Fruit fly (Drosophila melanogaster): Measurements from ENCODE around the gene lin-52.

lin-52 gene

dm6 chrX:5754837-5755828, at the start of gene lin-52, which contains the start of gene CG15771:
lin-52 (minus strand) TSS chrX:5754958.
CG15771 (plus strand) TSS chrX:5755574.
- TF ChIP-seq net (GFP tag; optimal IDR thresholded peaks at IDR 0.05) (peak; percentile 95), fd59A (GFP tag; optimal IDR thresholded peaks at IDR 0.05) (peak; percentile 94), cyc (GFP tag; optimal IDR thresholded peaks at IDR 0.05) (peak; percentile 92), CG10669 (GFP tag; optimal IDR thresholded peaks at IDR 0.05) (peak; percentile 95), spab (GFP tag; optimal IDR thresholded peaks at IDR 0.05) (peak; percentile 93), CG11902 (GFP tag; optimal IDR thresholded peaks at IDR 0.05) (peak; percentile 89), ss (GFP tag; optimal IDR thresholded peaks at IDR 0.05) (peak; percentile 96 to 97), Hr39 (GFP tag; optimal IDR thresholded peaks at IDR 0.05) (peak; percentile 88), CG16779 (tag; optimal IDR thresholded peaks at IDR 0.05) (peak; percentile 93), Hr4 (GFP tag; optimal IDR thresholded peaks at IDR 0.05) (peak; percentile 93), CG8119 (GFP tag; IDR thresholded peaks at IDR 0.05) (peak; percentile 98), svp (GFP tag) (peak; percentile 97), fkh (GFP tag; optimal IDR thresholded peaks at IDR 0.05) (peak; percentile 98), OdsH (GFP tag; optimal IDR thresholded peaks at IDR 0.05) (peak; percentile 96), Eip93F (GFP tag; optimal IDR thresholded peaks at IDR 0.05) (peak; percentile 94), CG34406 (GFP tag; optimal IDR thresholded peaks at IDR 0.05) (peak; percentile 94), CG31627 (GFP tag; optimal IDR thresholded peaks at IDR 0.05) (peak; percentile 92), CG3032 (tag; optimal IDR thresholded peaks at IDR 0.05) (peak; percentile 96), CG8632 (GFP tag; optimal IDR thresholded peaks at IDR 0.05) (peak; percentile 94), Hr38 (GFP tag; optimal IDR thresholded peaks at IDR 0.05) (peak; percentile 16), topi (GFP tag; optimal IDR thresholded peaks at IDR 0.05) (peak; percentile 93), CG6854 (GFP tag; optimal IDR thresholded peaks at IDR 0.05) (peak; percentile 96), pdm3 (GFP tag; optimal IDR thresholded peaks at IDR 0.05) (peak; percentile 96), CG6808 (GFP tag; optimal IDR thresholded peaks at IDR 0.05) (peak; percentile 98), CG8319 (GFP tag; optimal IDR thresholded peaks at IDR 0.05) (peak; percentile 88), Eip75B (GFP tag; optimal IDR thresholded peaks at IDR 0.05) (peak; percentile 94), CG3919 (GFP tag; optimal IDR thresholded peaks at IDR 0.05) (peak; percentile 94), eg (GFP tag; IDR thresholded peaks at IDR 0.05) (peak; percentile 95), acj6 (GFP tag; optimal IDR thresholded peaks at IDR 0.05) (peak; percentile 96), CG11762 (GFP tag; optimal IDR thresholded peaks at IDR 0.05; ENCODE audit: insufficient read depth) (peak; percentile 95), esn (GFP tag; optimal IDR thresholded peaks at IDR 0.05) (peak; percentile 96), Gug (GFP tag; IDR thresholded peaks at IDR 0.05) (peak; percentile 95), CG6276 (GFP tag; optimal IDR thresholded peaks at IDR 0.05) (peak; percentile 96), CG4318 (GFP tag; optimal IDR thresholded peaks at IDR 0.05) (peak; percentile 94), CG7368 (GFP tag; optimal IDR thresholded peaks at IDR 0.05) (peak; percentile 91), CG1621 (tag; optimal IDR thresholded peaks at IDR 0.05) (peak; percentile 83), dsx (GFP tag; optimal IDR thresholded peaks at IDR 0.05; ENCODE audit: poor library complexity, severe bottlenecking) (peak; percentile 92), salr (GFP tag; optimal IDR thresholded peaks at IDR 0.05) (peak; percentile 83 to 92), Met (GFP tag; optimal IDR thresholded peaks at IDR 0.05) (peak; percentile 96), CG10631 (GFP tag; optimal IDR thresholded peaks at IDR 0.05) (peak; percentile 95), Sox14 (GFP tag; optimal IDR thresholded peaks at IDR 0.05) (peak; percentile 91), CG11294 (GFP tag; IDR thresholded peaks at IDR 0.05) (peak; percentile 93), CG32006 (GFP tag; optimal IDR thresholded peaks at IDR 0.05) (peak; percentile 97), Sox102F (GFP tag; optimal IDR thresholded peaks at IDR 0.05) (peak; percentile 94), Eip78C (GFP tag) (peak; percentile 98), Smox (GFP tag; optimal IDR thresholded peaks at IDR 0.05) (peak; percentile 93), Ets21C (GFP tag; optimal IDR thresholded peaks at IDR 0.05) (peak; percentile 86), Lpt (GFP tag; optimal IDR thresholded peaks at IDR 0.05) (peak; percentile 94), CG6163 (GFP tag; IDR thresholded peaks at IDR 0.05) (peak; percentile 94)
